Fruit fly (Drosophila melanogaster) whole organism, adult: ENCODE results near the gene CG17118.

ENCODE experiments used
- CG11617 ChIP-seq: fragments of 200-800 bp; sonication (Bioruptor generic); optimal IDR thresholded peaks from 2 replicates; lab custom pipeline; 2017; ENCODE audit warnings: mild to moderate bottlenecking, missing biosample characterization, missing genetic modification reagents, missing genetic modification characterization
- CG12768 ChIP-seq: fragments of 200-800 bp; sonication (Bioruptor generic); optimal IDR thresholded peaks from 2 replicates; lab custom pipeline; 2017; ENCODE audit warnings: missing biosample characterization, missing genetic modification characterization, mild to moderate bottlenecking, moderate library complexity, missing genetic modification reagents
- CG14711 ChIP-seq: fragments of 200-800 bp; sonication (Bioruptor generic); optimal IDR thresholded peaks from 2 replicates; lab custom pipeline; 2018; ENCODE audit warnings: missing biosample characterization, mild to moderate bottlenecking, missing genetic modification characterization, moderate library complexity
- CG1620 ChIP-seq: fragments of 200-800 bp; sonication (Bioruptor generic); optimal IDR thresholded peaks from 2 replicates; lab custom pipeline; 2016; ENCODE audit warnings: missing biosample characterization, missing genetic modification characterization
- CG33017 ChIP-seq: fragments of 200-800 bp; sonication (Bioruptor generic); optimal IDR thresholded peaks from 2 replicates; lab custom pipeline; 2018; ENCODE audit warnings: missing biosample characterization, mild to moderate bottlenecking, missing genetic modification characterization, moderate library complexity
- CG5204 ChIP-seq: fragments of 200-800 bp; sonication (Bioruptor generic); optimal IDR thresholded peaks from 2 replicates; lab custom pipeline; 2016; ENCODE audit warnings: missing biosample characterization, missing genetic modification characterization
- CG7045 ChIP-seq: fragments of 200-800 bp; sonication (Bioruptor generic); optimal IDR thresholded peaks from 2 replicates; lab custom pipeline; 2017; ENCODE audit warnings: missing biosample characterization, mild to moderate bottlenecking, missing genetic modification characterization
- CG7101 ChIP-seq: fragments of 200-800 bp; sonication (Bioruptor generic); optimal IDR thresholded peaks from 2 replicates; lab custom pipeline; 2018; ENCODE audit warnings: missing biosample characterization, mild to moderate bottlenecking, missing genetic modification characterization, moderate library complexity
- Clk ChIP-seq: fragments of 200-800 bp; sonication (Bioruptor generic); optimal IDR thresholded peaks from 2 replicates; lab custom pipeline; 2017; ENCODE audit warnings: missing biosample characterization, missing genetic modification characterization
- Crg-1 ChIP-seq: fragments of 200-800 bp; sonication (Bioruptor generic); optimal IDR thresholded peaks from 2 replicates; lab custom pipeline; 2016; ENCODE audit warnings: missing biosample characterization, missing genetic modification characterization
- Hr96 ChIP-seq: fragments of 200-800 bp; sonication (Bioruptor generic); optimal IDR thresholded peaks from 2 replicates; lab custom pipeline; 2016; ENCODE audit warnings: missing biosample characterization, missing genetic modification characterization
- Mnt ChIP-seq: fragments of 200-800 bp; sonication (Bioruptor generic); optimal IDR thresholded peaks from 2 replicates; lab custom pipeline; 2016; ENCODE audit warnings: missing biosample characterization, mild to moderate bottlenecking, missing genetic modification characterization
- bab1 ChIP-seq: fragments of 200-800 bp; sonication (Bioruptor generic); optimal IDR thresholded peaks from 3 replicates; lab custom pipeline; 2019; ENCODE audit warnings: missing biosample characterization, mild to moderate bottlenecking, missing genetic modification characterization, moderate library complexity
- cic ChIP-seq: fragments of 200-800 bp; sonication (Bioruptor generic); optimal IDR thresholded peaks from 2 replicates; lab custom pipeline; 2017; ENCODE audit warnings: missing biosample characterization, mild to moderate bottlenecking, missing genetic modification characterization, moderate library complexity
- cnc ChIP-seq, 2 experiments: fragments of >200 bp; optimal IDR thresholded peaks; 2 replicates each; lab custom pipeline; 2017
- kay ChIP-seq: fragments of 200-800 bp; sonication (Bioruptor generic); peaks from one replicate; lab custom pipeline; 2016; ENCODE audit warnings: missing biosample characterization, missing genetic modification characterization, borderline replicate concordance
- ovo ChIP-seq: fragments of 200-800 bp; sonication (Bioruptor generic); optimal IDR thresholded peaks from 2 replicates; lab custom pipeline; 2016; ENCODE audit warnings: missing biosample characterization, missing genetic modification characterization
- pad ChIP-seq: fragments of 200-800 bp; sonication (Bioruptor generic); optimal IDR thresholded peaks from 3 replicates; lab custom pipeline; 2017; ENCODE audit warnings: missing biosample characterization, missing genetic modification characterization, mild to moderate bottlenecking, moderate library complexity, missing genetic modification reagents
- tj ChIP-seq: fragments of 200-800 bp; sonication (Bioruptor generic); optimal IDR thresholded peaks from 3 replicates; lab custom pipeline; 2017; ENCODE audit warnings: missing biosample characterization, mild to moderate bottlenecking, missing genetic modification characterization, moderate library complexity
- toe ChIP-seq: fragments of 200-800 bp; sonication (Bioruptor generic); optimal IDR thresholded peaks from 2 replicates; lab custom pipeline; 2016; ENCODE audit warnings: missing biosample characterization, missing genetic modification characterization

CG17118 gene

dm6 chr2L:10694053-10694618 lies 35.9 kb upstream of the CG17118 start, which contains the start of gene CG17108:
CG17108 (minus strand) TSS chr2L:10694103.
- no peak for TF ChIP-seq Crg-1 (GFP tag; lab: Kevin White, UChicago)
- TF ChIP-seq CG14711, result peak; percentile 38
- TF ChIP-seq pad, result no peak
- no peak for TF ChIP-seq Clk (GFP tag; lab: Kevin White, UChicago)
- TF ChIP-seq CG5204 (GFP tag; lab: Kevin White, UChicago), result no peak
- TF ChIP-seq CG7045 (GFP tag; lab: Kevin White, UChicago), result no peak
- TF ChIP-seq ovo, result no peak
- no peak for TF ChIP-seq cnc (optimal IDR thresholded peaks at IDR 0.05; lab: Kevin White, UChicago)
- TF ChIP-seq Mnt, result no peak
- peak; percentile 17 for TF ChIP-seq CG7101
- TF ChIP-seq Hr96, result no peak
- peak; percentile 75 for TF ChIP-seq kay (GFP tag; lab: Kevin White, UChicago)
- TF ChIP-seq CG33017, result peak; percentile 78
- TF ChIP-seq toe, result no peak
- TF ChIP-seq CG11617, result no peak
- TF ChIP-seq tj (GFP tag; lab: Kevin White, UChicago), result no peak
- no peak for TF ChIP-seq cic (GFP tag; lab: Kevin White, UChicago)
- TF ChIP-seq bab1 (GFP tag; lab: Kevin White, UChicago), result no peak
- TF ChIP-seq CG12768 (GFP tag; lab: Kevin White, UChicago), result no peak
- no peak for TF ChIP-seq CG1620 (GFP tag; lab: Kevin White, UChicago)

- TF ChIP-seq tj (GFP tag; lab: Kevin White, UChicago) (no peak), Mnt (no peak), pad (no peak), bab1 (GFP tag; lab: Kevin White, UChicago) (no peak), Clk (GFP tag; lab: Kevin White, UChicago) (no peak)
Measured at dm6 chr2L:10697992-10698391, 32.1 kb upstream of the CG17118 start, which contains the start of gene CG7300. CG7300 (minus strand) TSS chr2L:10698043.

- TF ChIP-seq CG12768 (GFP tag; lab: Kevin White, UChicago) (no peak), Crg-1 (GFP tag; lab: Kevin White, UChicago) (no peak)
Measured at dm6 chr2L:10701499-10702062, 28.5 kb upstream of the CG17118 start, which contains the start of gene Lip1. Lip1 (minus strand) TSS chr2L:10701544.

dm6 chr2L:10703281-10703680 lies 26.8 kb upstream of the CG17118 start, which contains the start of gene CG6415:
CG6415 (plus strand) TSS chr2L:10703621.
- TF ChIP-seq CG12768 (GFP tag; lab: Kevin White, UChicago) (peak; percentile 86), Mnt (peak; percentile 58), Clk (GFP tag; lab: Kevin White, UChicago) (peak; percentile 57), CG5204 (GFP tag; lab: Kevin White, UChicago) (peak; percentile 83), cnc (optimal IDR thresholded peaks at IDR 0.05; lab: Kevin White, UChicago) (no peak), Crg-1 (GFP tag; lab: Kevin White, UChicago) (peak; percentile 10), kay (GFP tag; lab: Kevin White, UChicago) (no peak), ovo (no peak), CG7045 (GFP tag; lab: Kevin White, UChicago) (peak; percentile 78), CG33017 (peak; percentile 92), cic (GFP tag; lab: Kevin White, UChicago) (peak; percentile 36), tj (GFP tag; lab: Kevin White, UChicago) (peak; percentile 45), CG11617 (peak; percentile 70), CG1620 (GFP tag; lab: Kevin White, UChicago) (peak; percentile 7), CG7101 (peak; percentile 89), pad (peak; percentile 59), Hr96 (peak; percentile 75), bab1 (GFP tag; lab: Kevin White, UChicago) (no peak), toe (peak; percentile 72), CG14711 (peak; percentile 75)

- TF ChIP-seq toe (no peak), cic (GFP tag; lab: Kevin White, UChicago) (no peak), kay (GFP tag; lab: Kevin White, UChicago) (no peak), Clk (GFP tag; lab: Kevin White, UChicago) (no peak), CG7101 (no peak), CG1620 (GFP tag; lab: Kevin White, UChicago) (no peak), pad (no peak), cnc (optimal IDR thresholded peaks at IDR 0.05; lab: Kevin White, UChicago) (no peak), tj (GFP tag; lab: Kevin White, UChicago) (no peak)
Measured at dm6 chr2L:10704425-10704824, 25.6 kb upstream of the CG17118 start.

- TF ChIP-seq ovo (no peak), CG11617 (no peak)
Measured at dm6 chr2L:10706267-10706666, 23.8 kb upstream of the CG17118 start.

dm6 chr2L:10708089-10708488 lies 22.0 kb upstream of the CG17118 start:
- no peak for TF ChIP-seq CG7101
- no peak for TF ChIP-seq bab1 (GFP tag; lab: Kevin White, UChicago)
- TF ChIP-seq Hr96, result no peak
- no peak for TF ChIP-seq Clk (GFP tag; lab: Kevin White, UChicago)
- TF ChIP-seq cnc (optimal IDR thresholded peaks at IDR 0.05; lab: Kevin White, UChicago), result no peak
- no peak for TF ChIP-seq Crg-1 (GFP tag; lab: Kevin White, UChicago)
- no peak for TF ChIP-seq Mnt
